Fruit fly (Drosophila melanogaster) whole organism, embryonic: Measurements from ENCODE around the gene HP1e.
A peak's percentile ranks its signal among the peaks of the same experiment; 100 is the strongest.

Experiments
- BEAF-32 ChIP-seq: fragments of 200-800 bp; sonication (Bioruptor generic); optimal IDR thresholded peaks from 3 replicates; lab custom pipeline; 2017; ENCODE audit warnings: missing biosample characterization, missing genetic modification characterization, mild to moderate bottlenecking, moderate library complexity, missing genetic modification reagents
- Bgb ChIP-seq: fragments of 200-800 bp; sonication (Bioruptor generic); IDR thresholded peaks from 2 replicates; pipeline ENCODE4 v1.3.6; 2022; ENCODE audit warnings: missing biosample characterization, missing genetic modification characterization; ENCODE audit not compliant: partially characterized antibody
- C15 ChIP-seq: fragments of 200-800 bp; sonication (Bioruptor generic); IDR thresholded peaks from 3 replicates; pipeline ENCODE4 v1.3.6; 2022; ENCODE audit warnings: missing biosample characterization, missing genetic modification characterization
- CG1024 ChIP-seq: fragments of 200-800 bp; sonication (Bioruptor generic); IDR thresholded peaks from 2 replicates; pipeline ENCODE4 v1.3.6; 2022; ENCODE audit warnings: missing biosample characterization, missing genetic modification characterization
- CG11085 ChIP-seq: fragments of 200-800 bp; sonication (Bioruptor generic); IDR thresholded peaks from 2 replicates; pipeline ENCODE4 v1.3.6; 2022; ENCODE audit warnings: missing biosample characterization, missing genetic modification characterization
- CG11723 ChIP-seq: fragments of 200-800 bp; sonication (Bioruptor generic); optimal IDR thresholded peaks from 2 replicates; lab custom pipeline; 2017; ENCODE audit warnings: missing biosample characterization, mild to moderate bottlenecking, missing genetic modification characterization
- CG12219 ChIP-seq: fragments of 200-800 bp; sonication (Bioruptor generic); optimal IDR thresholded peaks from 3 replicates; lab custom pipeline; 2018; ENCODE audit warnings: missing biosample characterization, mild to moderate bottlenecking, missing genetic modification characterization
- CG13287 ChIP-seq: fragments of 200-800 bp; sonication (Bioruptor generic); IDR thresholded peaks from 2 replicates; pipeline ENCODE4 v1.3.6; 2022; ENCODE audit warnings: missing biosample characterization, missing genetic modification characterization; ENCODE audit not compliant: partially characterized antibody
- CG13296 ChIP-seq: fragments of 200-800 bp; sonication (Bioruptor generic); optimal IDR thresholded peaks from 3 replicates; lab custom pipeline; 2018; ENCODE audit warnings: missing biosample characterization, mild to moderate bottlenecking, missing genetic modification characterization
- CG13624 ChIP-seq: fragments of 200-800 bp; sonication (Bioruptor generic); optimal IDR thresholded peaks from 2 replicates; lab custom pipeline; 2016; ENCODE audit warnings: missing biosample characterization, missing genetic modification characterization
- CG14014 ChIP-seq: fragments of 200-800 bp; sonication (Bioruptor generic); IDR thresholded peaks from 2 replicates; pipeline ENCODE4 v1.3.6; 2022; ENCODE audit warnings: missing biosample characterization, missing genetic modification characterization
- CG1529 ChIP-seq: fragments of 200-800 bp; sonication (Bioruptor generic); optimal IDR thresholded peaks from 3 replicates; lab custom pipeline; 2018; ENCODE audit warnings: missing biosample characterization, missing genetic modification characterization
- CG1603 ChIP-seq: fragments of 200-800 bp; sonication (Bioruptor generic); optimal IDR thresholded peaks from 2 replicates; lab custom pipeline; 2019; ENCODE audit warnings: missing biosample characterization, mild to moderate bottlenecking, missing genetic modification characterization, moderate library complexity
- CG17186 ChIP-seq: fragments of 200-800 bp; sonication (Bioruptor generic); optimal IDR thresholded peaks from 3 replicates; lab custom pipeline; 2017; ENCODE audit warnings: missing biosample characterization, missing genetic modification reagents, missing genetic modification characterization
- CG17359 ChIP-seq: fragments of 200-800 bp; sonication (Bioruptor generic); optimal IDR thresholded peaks from 3 replicates; lab custom pipeline; 2018; ENCODE audit warnings: missing biosample characterization, mild to moderate bottlenecking, missing genetic modification characterization, moderate library complexity
- CG2678 ChIP-seq: fragments of 200-800 bp; sonication (Bioruptor generic); optimal IDR thresholded peaks from 3 replicates; lab custom pipeline; 2019; ENCODE audit warnings: missing biosample characterization, mild to moderate bottlenecking, missing genetic modification characterization, moderate library complexity
- CG2875 ChIP-seq: fragments of 200-800 bp; sonication (Bioruptor generic); optimal IDR thresholded peaks from 2 replicates; lab custom pipeline; 2017; ENCODE audit warnings: missing biosample characterization, mild to moderate bottlenecking, missing genetic modification characterization, missing genetic modification reagents
- CG3163 ChIP-seq: fragments of 200-800 bp; sonication (Bioruptor generic); optimal IDR thresholded peaks from 3 replicates; lab custom pipeline; 2016; ENCODE audit warnings: missing biosample characterization, missing genetic modification characterization
- CG8359 ChIP-seq: fragments of 200-800 bp; sonication (Bioruptor generic); optimal IDR thresholded peaks from 2 replicates; lab custom pipeline; 2017; ENCODE audit warnings: missing biosample characterization, mild to moderate bottlenecking, missing genetic modification characterization, borderline replicate concordance
- CG9609 ChIP-seq: fragments of 200-800 bp; sonication (Bioruptor generic); optimal IDR thresholded peaks from 3 replicates; lab custom pipeline; 2016; ENCODE audit warnings: missing biosample characterization, missing genetic modification characterization
- ERR ChIP-seq: fragments of 200-800 bp; sonication (Bioruptor generic); optimal IDR thresholded peaks from 2 replicates; lab custom pipeline; 2016; ENCODE audit warnings: missing biosample characterization, missing genetic modification characterization
- Gsc ChIP-seq: fragments of 200-800 bp; sonication (Bioruptor generic); IDR thresholded peaks from 2 replicates; pipeline ENCODE4 v1.3.6; 2022; ENCODE audit warnings: missing biosample characterization, missing genetic modification characterization
- HLH3B ChIP-seq: fragments of 200-800 bp; sonication (Bioruptor generic); IDR thresholded peaks from 2 replicates; pipeline ENCODE4 v1.3.6; 2022; ENCODE audit warnings: missing biosample characterization, missing genetic modification characterization
- HLH4C ChIP-seq: fragments of 200-800 bp; sonication (Bioruptor generic); IDR thresholded peaks from 3 replicates; pipeline ENCODE4 v1.3.6; 2022; ENCODE audit warnings: missing biosample characterization, missing genetic modification characterization; ENCODE audit not compliant: partially characterized antibody
- Hr39 ChIP-seq: fragments of >200 bp; optimal IDR thresholded peaks from 2 replicates; lab custom pipeline; 2017
- Lpt ChIP-seq: fragments of >200 bp; optimal IDR thresholded peaks from 2 replicates; lab custom pipeline; 2018; ENCODE audit warnings: missing biosample characterization, missing genetic modification characterization
- MBD-R2 ChIP-seq: fragments of 200-800 bp; sonication (Bioruptor generic); IDR thresholded peaks from 2 replicates; pipeline ENCODE4 v1.3.6; 2022; ENCODE audit warnings: missing biosample characterization, missing genetic modification characterization
- Meics ChIP-seq: fragments of 200-800 bp; sonication (Bioruptor generic); optimal IDR thresholded peaks from 2 replicates; lab custom pipeline; 2017; ENCODE audit warnings: missing biosample characterization, mild to moderate bottlenecking, missing genetic modification characterization
- Optix ChIP-seq: fragments of 200-800 bp; sonication (Bioruptor generic); IDR thresholded peaks from 3 replicates; pipeline ENCODE4 v1.3.6; 2022; ENCODE audit warnings: missing biosample characterization, missing genetic modification characterization
- Rx ChIP-seq: fragments of 200-800 bp; sonication (Bioruptor generic); IDR thresholded peaks from 2 replicates; pipeline ENCODE4 v1.3.6; 2022; ENCODE audit warnings: missing biosample characterization, missing genetic modification characterization
- Sin3A ChIP-seq: fragments of >200 bp; optimal IDR thresholded peaks from 2 replicates; lab custom pipeline; 2018
- Six4 ChIP-seq: fragments of 200-800 bp; sonication (Bioruptor generic); optimal IDR thresholded peaks from 2 replicates; lab custom pipeline; 2016; ENCODE audit warnings: missing biosample characterization, missing genetic modification characterization
- aop ChIP-seq: fragments of 200-800 bp; sonication (Bioruptor generic); IDR thresholded peaks from 2 replicates; pipeline ENCODE4 v1.3.6; 2022; ENCODE audit warnings: missing biosample characterization, missing genetic modification characterization
- ap ChIP-seq: fragments of 200-800 bp; sonication (Bioruptor generic); IDR thresholded peaks from 2 replicates; pipeline ENCODE4 v1.3.6; 2022; ENCODE audit warnings: missing biosample characterization, missing genetic modification characterization
- bbx ChIP-seq: fragments of 200-800 bp; sonication (Bioruptor generic); IDR thresholded peaks from 2 replicates; pipeline ENCODE4 v1.3.6; 2022; ENCODE audit warnings: missing biosample characterization, missing genetic modification characterization; ENCODE audit not compliant: partially characterized antibody
- ci ChIP-seq: fragments of 200-800 bp; sonication (Bioruptor generic); IDR thresholded peaks from 3 replicates; pipeline ENCODE4 v1.3.6; 2022; ENCODE audit warnings: missing biosample characterization, missing genetic modification characterization
- cwo ChIP-seq: fragments of 200-800 bp; sonication (Bioruptor generic); optimal IDR thresholded peaks from 3 replicates; lab custom pipeline; 2017; ENCODE audit warnings: missing biosample characterization, missing genetic modification characterization, mild to moderate bottlenecking, moderate library complexity, missing genetic modification reagents
- en ChIP-seq: fragments of 200-800 bp; sonication (Bioruptor generic); optimal IDR thresholded peaks from 2 replicates; lab custom pipeline; 2016; ENCODE audit warnings: missing biosample characterization, missing genetic modification characterization
- gem ChIP-seq: fragments of 200-800 bp; sonication (Bioruptor generic); optimal IDR thresholded peaks from 2 replicates; lab custom pipeline; 2019; ENCODE audit warnings: missing biosample characterization, mild to moderate bottlenecking, missing genetic modification characterization, moderate library complexity
- gsb ChIP-seq: fragments of 200-800 bp; sonication (Bioruptor generic); IDR thresholded peaks from 2 replicates; pipeline ENCODE4 v1.3.6; 2022; ENCODE audit warnings: missing biosample characterization, missing genetic modification characterization
- lmd ChIP-seq: fragments of 200-800 bp; sonication (Bioruptor generic); IDR thresholded peaks from 2 replicates; pipeline ENCODE4 v1.3.6; 2022; ENCODE audit warnings: missing biosample characterization, missing genetic modification characterization
- repo ChIP-seq: fragments of 200-800 bp; sonication (Bioruptor generic); optimal IDR thresholded peaks from 2 replicates; lab custom pipeline; 2016; ENCODE audit warnings: missing biosample characterization, missing genetic modification characterization
- sob ChIP-seq: fragments of 200-800 bp; sonication (Bioruptor generic); IDR thresholded peaks from 2 replicates; pipeline ENCODE4 v1.3.6; 2022; ENCODE audit warnings: missing biosample characterization, missing genetic modification characterization
- ssp ChIP-seq: fragments of 200-800 bp; sonication (Bioruptor generic); IDR thresholded peaks from 2 replicates; pipeline ENCODE4 v1.3.6; 2022; ENCODE audit warnings: missing biosample characterization, missing genetic modification characterization
- tll ChIP-seq, 2 experiments: fragments of 200-800 bp in 1 of 2; fragments of >200 bp in 1 of 2; sonication (Bioruptor generic) in 1 of 2; optimal IDR thresholded peaks; 2 replicates each; lab custom pipeline; 2017 to 2019; ENCODE audit warnings: missing biosample characterization in 2 of 2, missing genetic modification characterization in 2 of 2, mild to moderate bottlenecking in 1 of 2, moderate library complexity in 1 of 2
- tna ChIP-seq: fragments of 200-800 bp; sonication (Bioruptor generic); IDR thresholded peaks from 2 replicates; pipeline ENCODE4 v1.3.6; 2022; ENCODE audit warnings: missing biosample characterization, missing genetic modification characterization; ENCODE audit not compliant: partially characterized antibody
- trem ChIP-seq: fragments of 200-800 bp; optimal IDR thresholded peaks from 3 replicates; lab custom pipeline; 2019; ENCODE audit warnings: missing biosample characterization, mild to moderate bottlenecking, missing genetic modification characterization, moderate library complexity
- wdn ChIP-seq: fragments of 200-800 bp; sonication (Bioruptor generic); IDR thresholded peaks from 2 replicates; pipeline ENCODE4 v1.3.6; 2022; ENCODE audit warnings: missing biosample characterization, missing genetic modification characterization
- wor ChIP-seq: fragments of 200-800 bp; sonication (Bioruptor generic); IDR thresholded peaks from 2 replicates; pipeline ENCODE4 v1.3.6; 2022; ENCODE audit warnings: missing biosample characterization, missing genetic modification characterization

Gene HP1e

DNA sequence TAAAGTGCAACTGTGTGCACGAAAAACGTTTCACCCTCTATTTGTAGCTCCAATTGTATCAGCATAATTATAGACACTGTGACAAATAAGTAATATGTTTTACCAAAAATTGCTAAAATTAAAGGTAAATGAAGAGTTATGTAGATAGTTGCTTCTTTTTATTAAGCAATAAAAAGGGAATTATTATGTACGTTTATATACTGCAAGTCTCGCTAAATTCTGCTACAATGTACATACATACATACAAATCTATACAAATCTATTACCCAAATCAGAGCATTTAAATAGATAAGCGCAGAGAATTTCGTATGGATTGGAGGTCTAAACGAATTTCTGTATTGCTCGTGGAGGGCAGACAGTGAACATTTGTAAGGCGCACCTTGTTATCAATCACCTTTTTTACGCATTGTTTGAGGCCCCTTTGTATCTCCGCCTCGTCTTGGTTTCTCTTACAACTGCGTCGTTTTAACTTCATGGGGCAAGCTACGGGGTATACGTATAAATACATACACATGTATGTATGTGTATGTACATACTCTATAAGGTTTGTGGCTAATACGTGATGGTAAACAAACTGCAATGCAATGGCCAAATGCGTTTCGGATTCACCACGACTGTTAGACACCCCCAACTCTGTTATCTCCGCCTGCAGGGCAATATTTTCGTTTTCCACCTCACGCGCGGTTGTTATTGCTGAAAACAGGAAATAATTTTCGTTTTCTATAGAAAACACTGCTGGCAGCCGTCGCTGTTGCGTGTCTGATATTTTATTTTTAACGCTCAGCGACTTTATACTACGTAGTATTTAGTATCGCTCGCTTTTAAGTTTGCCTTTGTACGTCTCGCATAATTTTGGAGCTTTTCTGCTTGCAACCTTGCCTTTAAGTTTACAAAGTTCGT lies 17.9 kb downstream of the HP1e start (continued):
- TF ChIP-seq en (GFP tag; lab: Kevin White, UChicago) (no peak), cwo (GFP tag; lab: Kevin White, UChicago) (peak; percentile 36), aop (GFP tag; lab: Robert Waterston, UW) (no peak), trem (peak; percentile 47), repo (GFP tag; lab: Kevin White, UChicago) (no peak), CG8359 (peak; percentile 52), BEAF-32 (GFP tag; lab: Kevin White, UChicago) (no peak), Meics (peak; percentile 43), CG17186 (GFP tag; lab: Kevin White, UChicago) (peak; percentile 15), wdn (GFP tag; lab: Robert Waterston, UW) (no peak), CG11723 (GFP tag; lab: Kevin White, UChicago) (no peak), Optix (no peak), Sin3A (lab: Kevin White, UChicago) (no peak), CG3163 (GFP tag; lab: Kevin White, UChicago) (no peak), HLH4C (GFP tag; lab: Robert Waterston, UW) (no peak), ssp (GFP tag; lab: Robert Waterston, UW) (no peak; the same call in 1 of the 2 replicates), Gsc (GFP tag; lab: Robert Waterston, UW) (no peak), CG13296 (GFP tag; lab: Kevin White, UChicago) (no peak), tna (GFP tag; lab: Robert Waterston, UW) (no peak), CG1024 (peak; percentile 27; the same call in 1 of the 2 replicates), ERR (GFP tag; lab: Kevin White, UChicago) (no peak), CG9609 (no peak), CG11085 (GFP tag; lab: Robert Waterston, UW) (no peak), CG12219 (GFP tag; lab: Kevin White, UChicago) (peak; percentile 25), CG2678 (tag; lab: Kevin White, UChicago) (peak; percentile 74), CG1603 (tag; lab: Kevin White, UChicago) (peak; percentile 65), gem (peak; percentile 87), Rx (GFP tag; lab: Robert Waterston, UW) (no peak), CG13624 (GFP tag; lab: Kevin White, UChicago) (peak; percentile 52), Lpt (GFP tag; lab: Kevin White, UChicago) (no peak), Bgb (GFP tag; lab: Robert Waterston, UW) (no peak; the same call in 1 of the 2 replicates), bbx (GFP tag; lab: Robert Waterston, UW) (peak; percentile 40; the same call in 1 of the 2 replicates), Six4 (GFP tag; lab: Kevin White, UChicago) (peak; percentile 65), sob (no peak), gsb (GFP tag; lab: Robert Waterston, UW) (no peak), CG13287 (GFP tag; lab: Robert Waterston, UW) (no peak; the same call in 1 of the 2 replicates), CG17359 (tag; lab: Kevin White, UChicago) (peak; percentile 80), CG1529 (GFP tag; lab: Kevin White, UChicago) (peak; percentile 69), lmd (GFP tag; lab: Robert Waterston, UW) (no peak; the same call in 1 of the 2 replicates), wor (GFP tag; lab: Robert Waterston, UW) (no peak), HLH3B (GFP tag; lab: Robert Waterston, UW) (peak; percentile 56), MBD-R2 (no peak), ap (no peak), CG2875 (GFP tag; lab: Kevin White, UChicago) (peak; percentile 42), C15 (no peak), Hr39 (lab: Kevin White, UChicago) (no peak), CG14014 (GFP tag; lab: Robert Waterston, UW) (no peak), ci (peak; percentile 47), tll (GFP tag; optimal IDR thresholded peaks at IDR 0.05; lab: Kevin White, UChicago) (no peak)
